Fruit fly (Drosophila melanogaster): ENCODE measurements around the gene CG9449.
"Not testable (repeated sequence)": the region's sequence is repeated elsewhere in the genome, so short reads cannot be mapped to it uniquely, and the experiment has no call there.

CG9449 gene

dm6 chr3L:19499334-19499733, 1.8 kb upstream of the CG9449 start:
- TF ChIP-seq CTCF (optimal IDR thresholded peaks at IDR 0.05) (no peak), CG8478 (optimal IDR thresholded peaks at IDR 0.05) (no peak)

- TF ChIP-seq CTCF (optimal IDR thresholded peaks at IDR 0.05): no peak
- TF ChIP-seq CG8478 (optimal IDR thresholded peaks at IDR 0.05): no peak
Observed at dm6 chr3L:19497135-19497534, 388 bp downstream of the CG9449 start.

DNA sequence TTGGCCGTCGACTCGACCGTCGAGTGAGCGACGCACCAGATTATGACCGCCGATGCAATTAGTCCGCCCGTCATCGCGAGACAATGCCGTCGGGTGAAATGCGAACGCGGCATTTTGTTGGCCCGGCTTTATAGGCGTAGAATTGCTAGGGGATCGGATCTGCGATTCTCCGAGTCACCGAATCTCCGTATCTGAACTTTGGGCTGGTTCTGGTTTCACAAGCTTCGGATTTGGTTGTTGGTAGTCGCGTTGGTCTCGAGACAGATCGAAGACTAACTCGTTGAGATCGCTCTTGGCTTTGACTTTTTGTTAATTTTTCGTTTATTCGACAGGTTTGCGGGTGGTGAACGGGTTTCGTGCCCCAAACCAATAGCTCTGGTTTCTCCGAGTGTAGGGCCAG, 923 bp downstream of the CG9449 start:
- no peak for TF ChIP-seq CTCF (optimal IDR thresholded peaks at IDR 0.05)
- TF ChIP-seq CG8478 (optimal IDR thresholded peaks at IDR 0.05): no peak

DNA sequence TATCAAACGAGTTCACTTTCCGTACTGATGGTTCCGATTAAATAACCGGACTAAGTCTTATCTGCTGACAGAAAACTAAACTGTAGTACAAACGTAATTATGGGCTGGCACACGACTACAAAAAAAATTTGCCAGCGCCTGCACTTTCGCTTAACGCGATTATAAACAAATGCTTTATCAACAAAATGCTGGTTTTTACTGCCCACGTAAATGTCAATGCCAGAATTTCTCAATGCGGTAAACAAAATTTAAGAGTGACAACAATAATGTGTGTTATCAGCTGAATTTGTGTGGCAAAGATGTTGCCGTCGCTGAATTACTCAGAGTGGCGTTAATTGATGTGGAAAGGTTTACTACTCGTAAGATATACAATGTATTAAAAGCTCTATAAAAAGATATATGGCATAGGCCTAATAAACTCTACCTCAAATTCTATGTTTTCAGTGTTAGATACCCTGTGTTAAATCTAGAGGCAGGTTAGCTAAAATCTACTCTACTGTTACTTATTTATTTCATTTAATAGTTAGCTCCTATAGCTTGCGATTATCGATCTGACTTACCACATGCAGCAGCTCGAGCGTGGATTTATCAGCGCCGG, 1.4 kb downstream of the CG9449 start:
- no peak for TF ChIP-seq CTCF (optimal IDR thresholded peaks at IDR 0.05)
- TF ChIP-seq CG8478 (optimal IDR thresholded peaks at IDR 0.05): no peak

dm6 chr3L:19494954-19495353, 2.6 kb downstream of the CG9449 start:
- TF ChIP-seq CG8478 (optimal IDR thresholded peaks at IDR 0.05): no peak
- no peak for TF ChIP-seq CTCF (optimal IDR thresholded peaks at IDR 0.05)

DNA sequence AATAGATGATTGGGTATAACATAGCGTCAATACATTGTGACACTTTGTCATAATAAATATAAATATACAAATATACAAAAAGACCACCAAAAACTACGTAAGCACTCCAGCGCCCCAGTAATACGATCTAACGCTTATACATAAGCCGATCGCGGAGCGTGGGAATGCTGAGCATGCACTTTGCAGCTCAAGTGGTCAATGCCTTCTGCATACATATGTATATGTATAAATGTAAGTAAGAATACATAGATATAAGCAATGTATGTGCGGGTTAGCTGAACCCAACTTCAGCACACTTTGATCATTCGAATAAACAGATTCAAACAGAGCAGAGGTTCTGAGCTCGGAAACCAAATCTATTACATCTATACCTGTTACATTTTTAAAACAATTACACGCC, 10.3 kb downstream of the CG9449 start, which contains the start of gene CG32212:
CG32212 (plus strand) TSS at position 301 of the 400 bp plus-strand sequence.
- not testable (repeated sequence) for TF ChIP-seq CTCF, CG8478 (optimal IDR thresholded peaks at IDR 0.05)

dm6 chr3L:19486398-19486797, 11.1 kb downstream of the CG9449 start, which contains the start of gene brv1:
Gene brv1 (minus strand): TSS chr3L:19486498.
- TF ChIP-seq CTCF (optimal IDR thresholded peaks at IDR 0.05) (no peak), CG8478 (optimal IDR thresholded peaks at IDR 0.05) (no peak)

DNA sequence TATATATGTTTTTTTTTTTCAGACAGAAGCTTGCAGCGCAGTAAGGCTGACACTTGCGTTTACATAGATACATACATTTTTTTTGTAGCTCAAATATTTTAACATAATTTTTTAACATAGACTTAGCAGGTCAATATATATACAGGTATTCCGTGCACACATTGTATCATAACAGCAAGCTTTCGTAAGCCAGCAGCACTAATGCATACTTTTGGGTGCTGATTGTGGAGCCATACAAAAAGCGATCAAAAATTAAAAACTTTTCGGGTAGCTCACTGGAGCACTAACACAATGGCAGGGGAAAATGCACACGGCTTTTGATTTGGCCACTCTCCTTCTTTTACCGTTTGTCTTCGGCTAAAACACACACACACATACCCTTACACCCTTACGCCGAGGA, 14.5 kb downstream of the CG9449 start:
- TF ChIP-seq CG8478 (optimal IDR thresholded peaks at IDR 0.05) (no peak), CTCF (optimal IDR thresholded peaks at IDR 0.05) (no peak)

DNA sequence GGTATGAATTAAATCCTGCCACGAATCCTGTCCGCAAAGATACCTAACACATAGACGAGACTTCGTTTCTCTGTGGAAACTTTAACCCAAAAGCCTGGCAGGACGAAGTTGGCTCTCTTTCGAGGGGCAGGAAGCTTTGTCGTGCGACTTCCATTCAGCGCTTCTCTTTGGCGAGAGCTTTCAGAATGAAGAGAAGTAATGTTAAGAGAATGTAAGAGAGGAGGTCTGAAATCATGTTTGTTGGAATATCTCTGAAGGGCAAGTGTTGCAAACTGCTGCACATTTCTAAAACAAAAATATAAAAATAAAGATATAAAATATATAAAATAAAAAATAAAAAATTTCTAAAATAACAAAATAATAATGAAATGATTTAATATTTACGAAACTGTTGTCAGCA, 15.5 kb downstream of the CG9449 start:
- no peak for TF ChIP-seq CG8478 (optimal IDR thresholded peaks at IDR 0.05)
- no peak for TF ChIP-seq CTCF (optimal IDR thresholded peaks at IDR 0.05)

- TF ChIP-seq CG8478 (optimal IDR thresholded peaks at IDR 0.05) (no peak), CTCF (optimal IDR thresholded peaks at IDR 0.05) (no peak)
Observed at dm6 chr3L:19481209-19481608, 16.3 kb downstream of the CG9449 start.

- TF ChIP-seq CTCF, CG8478 (optimal IDR thresholded peaks at IDR 0.05): not testable (repeated sequence)
Observed at dm6 chr3L:19475478-19475877, 22.0 kb downstream of the CG9449 start, which contains the start of the genes CG18294 and CG32213. Gene CG18294 (minus strand): TSS chr3L:19475578. Gene CG32213 (plus strand): TSS chr3L:19475839.

- not testable (repeated sequence) for TF ChIP-seq CTCF, CG8478 (optimal IDR thresholded peaks at IDR 0.05)
Observed at dm6 chr3L:19472128-19472527, 25.4 kb downstream of the CG9449 start, which contains the start of the genes 825-Oak and CG12519. Gene 825-Oak (minus strand): TSS chr3L:19472228. Gene CG12519 (plus strand): TSS chr3L:19472491.

DNA sequence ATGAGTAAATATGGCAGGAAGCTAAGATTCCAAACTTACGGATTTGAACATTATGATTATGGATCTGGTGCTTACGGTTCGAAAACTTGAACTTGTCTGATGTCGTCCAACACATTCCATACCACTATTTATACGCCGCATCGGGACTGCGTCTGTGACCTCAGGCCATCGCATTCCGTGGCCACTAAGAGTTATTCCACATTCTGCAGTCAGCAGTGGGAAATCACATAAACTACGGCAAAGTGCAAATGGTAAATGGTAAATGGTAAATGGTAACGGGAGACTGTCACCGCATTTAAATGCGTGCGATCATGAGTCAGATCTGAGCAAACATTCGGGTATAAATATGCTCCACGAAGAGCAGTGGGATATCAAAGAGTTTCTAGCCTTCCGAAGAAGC, 30.5 kb downstream of the CG9449 start, which contains the start of the genes CG14096 and CG32214:
CG14096 (minus strand) TSS at position 101 of the 400 bp plus-strand sequence.
CG32214 (plus strand) TSS at position 368 of the 400 bp plus-strand sequence.
- TF ChIP-seq CG8478, CTCF (optimal IDR thresholded peaks at IDR 0.05): not testable (repeated sequence)

- TF ChIP-seq CG8478 (optimal IDR thresholded peaks at IDR 0.05): no peak
- no peak for TF ChIP-seq CTCF (optimal IDR thresholded peaks at IDR 0.05)
Observed at dm6 chr3L:19464659-19465058, 32.9 kb downstream of the CG9449 start, which contains the start of gene CG14095. Gene CG14095 (minus strand): TSS chr3L:19464759.

dm6 chr3L:19446394-19447349, 50.9 kb downstream of the CG9449 start, which contains the start of the genes CG33062 and Chd3:
Gene CG33062 (minus strand): TSS chr3L:19446444.
Gene Chd3 (plus strand): TSS chr3L:19447173.
- TF ChIP-seq CTCF (optimal IDR thresholded peaks at IDR 0.05) (no peak), CG8478 (optimal IDR thresholded peaks at IDR 0.05) (no peak)
